Worm (Caenorhabditis elegans) whole organism, young adult: ENCODE measurements around the gene mdf-2.

Experiments
- ama-1 ChIP-seq, 3 experiments: fragments of 150-350 bp in 1 of 3; sonication (generic microtip) in 2 of 3; optimal IDR thresholded peaks; 2 replicates each; lab custom pipeline; 2014 to 2018; ENCODE audit warnings: missing biosample characterization in 2 of 3, missing genetic modification characterization in 2 of 3, missing genetic modification reagents in 2 of 3
- egrh-3 ChIP-seq: fragments of 200-800 bp; sonication (Bioruptor generic); IDR thresholded peaks from 2 replicates; pipeline ENCODE4 v1.3.6; 2022; ENCODE audit warnings: missing genetic modification reagents, missing genetic modification characterization, missing compliant biosample characterization
- lin-35 ChIP-seq, 3 experiments: fragments of 150-350 bp in 2 of 3; sonication (generic microtip) in 1 of 3; optimal IDR thresholded peaks; 2 replicates each; lab custom pipeline; 2014 to 2018; ENCODE audit warnings: missing biosample characterization in 3 of 3, missing genetic modification characterization in 3 of 3, missing genetic modification reagents in 3 of 3
- lin-54 ChIP-seq: fragments of 200-800 bp; sonication (Bioruptor generic); optimal IDR thresholded peaks from 2 replicates; lab custom pipeline; 2018; ENCODE audit warnings: mild to moderate bottlenecking, missing genetic modification characterization, missing compliant biosample characterization
- nhr-120 ChIP-seq: fragments of 200-800 bp; sonication (Bioruptor generic); IDR thresholded peaks from 2 replicates; pipeline ENCODE4 v1.3.6; 2022; ENCODE audit warnings: missing genetic modification characterization, missing compliant biosample characterization
- unc-62 ChIP-seq: fragments of 150-350 bp; optimal IDR thresholded peaks from 2 replicates; lab custom pipeline; 2014; ENCODE audit warnings: missing biosample characterization, missing genetic modification reagents, missing genetic modification characterization
- ztf-22 ChIP-seq: fragments of 200-800 bp; sonication (Bioruptor generic); optimal IDR thresholded peaks from 2 replicates; lab custom pipeline; 2018; ENCODE audit warnings: mild to moderate bottlenecking, missing genetic modification characterization, moderate library complexity, missing compliant biosample characterization

- TF ChIP-seq lin-35 (GFP tag; optimal IDR thresholded peaks at IDR 0.05; lab: Kevin White, UChicago), result peak in 1 of 3 experiments; percentile 40
- no peak for TF ChIP-seq unc-62
- TF ChIP-seq nhr-120 (GFP tag; lab: Robert Waterston, UW), result no peak
- peak; percentile 52 for TF ChIP-seq lin-54 (GFP tag; lab: Kevin White, UChicago)
- no peak for TF ChIP-seq egrh-3 (GFP tag; lab: Robert Waterston, UW)
- TF ChIP-seq ztf-22, result no peak
- TF ChIP-seq ama-1 (optimal IDR thresholded peaks at IDR 0.05; lab: Kevin White, UChicago), result no peak
- no peak for TF ChIP-seq ama-1 (GFP tag; optimal IDR thresholded peaks at IDR 0.05; lab: Kevin White, UChicago)
These were observed 29.7 kb upstream of the mdf-2 start for ce11 chrIV:2670664-2671063.
